Fruit fly (Drosophila melanogaster) whole organism, pupa: ENCODE measurements around the gene CG33270.

Experiments
- CG10348 ChIP-seq: fragments of 200-800 bp; sonication (Bioruptor generic); IDR thresholded peaks from 2 replicates; pipeline ENCODE4 v1.3.6; 2022; ENCODE audit warnings: missing biosample characterization, missing genetic modification characterization
- CG12605 ChIP-seq: fragments of 200-800 bp; sonication (Bioruptor generic); IDR thresholded peaks from 2 replicates; pipeline ENCODE4 v1.3.6; 2022; ENCODE audit warnings: missing biosample characterization, missing genetic modification characterization
- CG13204 ChIP-seq: fragments of 200-800 bp; sonication (Bioruptor generic); optimal IDR thresholded peaks from 2 replicates; lab custom pipeline; 2018; ENCODE audit warnings: missing biosample characterization, mild to moderate bottlenecking, missing genetic modification characterization, moderate library complexity
- CG14655 ChIP-seq: fragments of 200-800 bp; sonication (Bioruptor generic); optimal IDR thresholded peaks from 3 replicates; lab custom pipeline; 2017; ENCODE audit warnings: mild to moderate bottlenecking, missing biosample characterization, missing genetic modification reagents, missing genetic modification characterization
- CG17806 ChIP-seq: fragments of 200-800 bp; sonication (Bioruptor generic); optimal IDR thresholded peaks from 2 replicates; lab custom pipeline; 2018; ENCODE audit warnings: missing biosample characterization, mild to moderate bottlenecking, missing genetic modification characterization, moderate library complexity
- CG8301 ChIP-seq: fragments of 200-800 bp; sonication (Bioruptor generic); optimal IDR thresholded peaks from 2 replicates; lab custom pipeline; 2018; ENCODE audit warnings: missing biosample characterization, mild to moderate bottlenecking, missing genetic modification characterization
- EcR ChIP-seq: fragments of 200-800 bp; sonication (Bioruptor generic); optimal IDR thresholded peaks from 3 replicates; lab custom pipeline; 2019; ENCODE audit warnings: missing biosample characterization, missing genetic modification characterization, mild to moderate bottlenecking, moderate library complexity, missing genetic modification reagents
- Ets98B ChIP-seq: fragments of 200-800 bp; sonication (Bioruptor generic); IDR thresholded peaks from 2 replicates; pipeline ENCODE4 v1.3.6; 2022; ENCODE audit warnings: missing biosample characterization, missing genetic modification characterization
- Pif1A ChIP-seq: fragments of 200-800 bp; sonication (Bioruptor generic); optimal IDR thresholded peaks from 3 replicates; lab custom pipeline; 2016; ENCODE audit warnings: missing biosample characterization, missing genetic modification characterization
- Pif1B ChIP-seq: fragments of 200-800 bp; sonication (Bioruptor generic); optimal IDR thresholded peaks from 3 replicates; lab custom pipeline; 2016; ENCODE audit warnings: missing biosample characterization, missing genetic modification characterization
- fd96Ca ChIP-seq: fragments of 200-800 bp; sonication (Bioruptor generic); IDR thresholded peaks from 3 replicates; pipeline ENCODE4 v1.3.6; 2022; ENCODE audit warnings: missing biosample characterization, missing genetic modification characterization

- TF ChIP-seq CG10348 (GFP tag; lab: Robert Waterston, UW) (no peak), fd96Ca (no peak), EcR (no peak), CG13204 (no peak), Pif1A (GFP tag; lab: Kevin White, UChicago) (no peak), CG14655 (GFP tag; lab: Kevin White, UChicago) (no peak), Ets98B (no peak), CG12605 (GFP tag; lab: Robert Waterston, UW) (no peak), CG17806 (tag; lab: Kevin White, UChicago) (no peak), Pif1B (GFP tag; lab: Kevin White, UChicago) (no peak), CG8301 (no peak)
Measured at dm6 chr3L:11578847-11579246, 424 bp upstream of the CG33270 start.
